Worm (Caenorhabditis elegans) whole organism, L1 larva: ENCODE measurements around the gene F49E11.7.

ENCODE experiments used
- F16B12.6 ChIP-seq: fragments of 150-350 bp; optimal IDR thresholded peaks from 2 replicates; lab custom pipeline; 2014; ENCODE audit warnings: missing biosample characterization, missing genetic modification characterization
- alr-1 ChIP-seq: fragments of 200-800 bp; sonication (Bioruptor generic); optimal IDR thresholded peaks from 2 replicates; lab custom pipeline; 2018; ENCODE audit warnings: borderline replicate concordance, mild to moderate bottlenecking, missing genetic modification characterization, missing compliant biosample characterization
- blmp-1 ChIP-seq: fragments of 150-350 bp; optimal IDR thresholded peaks from 2 replicates; lab custom pipeline; 2014; ENCODE audit warnings: missing biosample characterization, missing genetic modification characterization
- ceh-63 ChIP-seq: fragments of 200-800 bp; sonication (Bioruptor generic); optimal IDR thresholded peaks from 2 replicates; lab custom pipeline; 2018; ENCODE audit warnings: mild to moderate bottlenecking, missing genetic modification characterization, missing compliant biosample characterization
- ceh-8 ChIP-seq: fragments of 200-800 bp; sonication (Bioruptor generic); optimal IDR thresholded peaks from 2 replicates; lab custom pipeline; 2018; ENCODE audit warnings: mild to moderate bottlenecking, missing genetic modification characterization, moderate library complexity, missing compliant biosample characterization
- ceh-82 ChIP-seq, 3 experiments: fragments of 150-350 bp in 1 of 3; sonication (generic microtip) in 2 of 3; optimal IDR thresholded peaks; 2 replicates each; lab custom pipeline; 2014 to 2017; ENCODE audit warnings: missing biosample characterization in 3 of 3, missing genetic modification characterization in 3 of 3
- ces-1 ChIP-seq: fragments of 150-350 bp; optimal IDR thresholded peaks from 2 replicates; lab custom pipeline; 2014; ENCODE audit warnings: missing biosample characterization, missing genetic modification reagents, missing genetic modification characterization
- dsc-1 ChIP-seq: sonication (generic microtip); optimal IDR thresholded peaks from 2 replicates; lab custom pipeline; 2016; ENCODE audit warnings: mild to moderate bottlenecking, missing genetic modification characterization, missing compliant biosample characterization
- efl-1 ChIP-seq, 4 experiments: fragments of 150-350 bp; optimal IDR thresholded peaks in 3 of 4; peaks in 1 of 4; 1 replicate in 1 of 4; 2 replicates in 3 of 4; lab custom pipeline; 2014; ENCODE audit warnings: missing biosample characterization in 2 of 4, missing genetic modification characterization in 2 of 4, missing genetic modification reagents in 2 of 4
- efl-3 ChIP-seq: fragments of 200-800 bp; sonication (Bioruptor generic); optimal IDR thresholded peaks from 2 replicates; lab custom pipeline; 2018; ENCODE audit warnings: mild to moderate bottlenecking, missing genetic modification characterization, missing compliant biosample characterization
- egl-13 ChIP-seq: sonication (generic microtip); optimal IDR thresholded peaks from 2 replicates; lab custom pipeline; 2016; ENCODE audit warnings: missing genotype, missing genetic modification reagents, missing genetic modification characterization, missing compliant biosample characterization
- fkh-10 ChIP-seq: sonication (generic microtip); optimal IDR thresholded peaks from 2 replicates; lab custom pipeline; 2017; ENCODE audit warnings: missing biosample characterization, missing genetic modification reagents, missing genetic modification characterization
- fkh-8 ChIP-seq: sonication (generic microtip); optimal IDR thresholded peaks from 2 replicates; lab custom pipeline; 2016; ENCODE audit warnings: mild to moderate bottlenecking, missing genetic modification characterization, missing compliant biosample characterization
- grh-1 ChIP-seq: fragments of 200-800 bp; sonication (Bioruptor generic); IDR thresholded peaks from 2 replicates; pipeline ENCODE4 v1.3.6; 2022; ENCODE audit warnings: missing genetic modification reagents, missing genetic modification characterization, missing compliant biosample characterization
- hlh-17 ChIP-seq: fragments of 200-800 bp; sonication (Bioruptor generic); optimal IDR thresholded peaks from 2 replicates; lab custom pipeline; 2018; ENCODE audit warnings: missing genetic modification characterization, mild to moderate bottlenecking, missing compliant biosample characterization, moderate library complexity, borderline replicate concordance
- hlh-4 ChIP-seq: sonication (generic microtip); optimal IDR thresholded peaks from 2 replicates; lab custom pipeline; 2016; ENCODE audit warnings: mild to moderate bottlenecking, missing genetic modification characterization, missing compliant biosample characterization
- jun-1 ChIP-seq: fragments of 150-350 bp; optimal IDR thresholded peaks from 2 replicates; lab custom pipeline; 2014; ENCODE audit warnings: missing biosample characterization, missing genetic modification reagents, missing genetic modification characterization
- lin-13 ChIP-seq: fragments of 150-350 bp; optimal IDR thresholded peaks from 2 replicates; lab custom pipeline; 2014; ENCODE audit warnings: missing biosample characterization, missing genetic modification reagents, missing genetic modification characterization
- lin-14 ChIP-seq: fragments of 200-800 bp; sonication (Bioruptor generic); optimal IDR thresholded peaks from 2 replicates; lab custom pipeline; 2018; ENCODE audit warnings: mild to moderate bottlenecking, missing genetic modification characterization, moderate library complexity, missing compliant biosample characterization
- lin-39 ChIP-seq: fragments of 150-350 bp; optimal IDR thresholded peaks from 2 replicates; lab custom pipeline; 2014; ENCODE audit warnings: missing biosample characterization, missing genetic modification reagents, missing genetic modification characterization
- mdl-1 ChIP-seq, 2 experiments: fragments of 150-350 bp; optimal IDR thresholded peaks; 2 replicates each; lab custom pipeline; 2014 to 2017; ENCODE audit warnings: missing biosample characterization in 2 of 2, missing genetic modification characterization in 2 of 2, inconsistent platforms in 1 of 2
- mep-1 ChIP-seq: fragments of 150-350 bp; optimal IDR thresholded peaks from 2 replicates; lab custom pipeline; 2014; ENCODE audit warnings: missing biosample characterization, missing genetic modification characterization
- nhr-11 ChIP-seq: fragments of 150-350 bp; optimal IDR thresholded peaks from 2 replicates; lab custom pipeline; 2014; ENCODE audit warnings: missing biosample characterization, missing genetic modification characterization
- nhr-20 ChIP-seq: sonication (generic microtip); optimal IDR thresholded peaks from 2 replicates; lab custom pipeline; 2016; ENCODE audit warnings: mild to moderate bottlenecking, missing genetic modification characterization, missing compliant biosample characterization
- nhr-47 ChIP-seq: sonication (generic microtip); optimal IDR thresholded peaks from 2 replicates; lab custom pipeline; 2016; ENCODE audit warnings: mild to moderate bottlenecking, missing genetic modification characterization, moderate library complexity, missing compliant biosample characterization
- nhr-71 ChIP-seq: sonication (generic microtip); optimal IDR thresholded peaks from 2 replicates; lab custom pipeline; 2016; ENCODE audit warnings: mild to moderate bottlenecking, missing genetic modification characterization, moderate library complexity, missing compliant biosample characterization
- nhr-76 ChIP-seq: sonication (generic microtip); optimal IDR thresholded peaks from 2 replicates; lab custom pipeline; 2017; ENCODE audit warnings: missing biosample characterization, missing genetic modification characterization
- nhr-77 ChIP-seq: fragments of 150-350 bp; optimal IDR thresholded peaks from 2 replicates; lab custom pipeline; 2014; ENCODE audit warnings: missing biosample characterization, missing genetic modification characterization
- nhr-84 ChIP-seq: sonication (generic microtip); optimal IDR thresholded peaks from 2 replicates; lab custom pipeline; 2017; ENCODE audit warnings: missing biosample characterization, missing genetic modification characterization
- nhr-85 ChIP-seq: sonication (generic microtip); peaks from one replicate; lab custom pipeline; 2016; ENCODE audit warnings: missing genetic modification characterization, inconsistent platforms, missing compliant biosample characterization
- pag-3 ChIP-seq: sonication (generic microtip); optimal IDR thresholded peaks from 2 replicates; lab custom pipeline; 2017; ENCODE audit warnings: missing genetic modification characterization, mild to moderate bottlenecking, missing compliant biosample characterization, antibody characterized with exemption, borderline replicate concordance; ENCODE audit not compliant: insufficient read depth
- pax-3 ChIP-seq: fragments of 200-800 bp; sonication (Bioruptor generic); optimal IDR thresholded peaks from 2 replicates; lab custom pipeline; 2018; ENCODE audit warnings: mild to moderate bottlenecking, missing genetic modification characterization, moderate library complexity, missing compliant biosample characterization
- rnt-1 ChIP-seq: sonication (generic microtip); optimal IDR thresholded peaks from 2 replicates; lab custom pipeline; 2016; ENCODE audit warnings: mild to moderate bottlenecking, missing genetic modification characterization, moderate library complexity, missing compliant biosample characterization
- snu-23 ChIP-seq: sonication (generic microtip); optimal IDR thresholded peaks from 2 replicates; lab custom pipeline; 2016; ENCODE audit warnings: missing genetic modification characterization, missing compliant biosample characterization
- sox-4 ChIP-seq: sonication (generic microtip); optimal IDR thresholded peaks from 2 replicates; lab custom pipeline; 2016; ENCODE audit warnings: missing genetic modification characterization, missing compliant biosample characterization
- sup-37 ChIP-seq: fragments of 200-800 bp; sonication (Bioruptor generic); optimal IDR thresholded peaks from 2 replicates; lab custom pipeline; 2018; ENCODE audit warnings: mild to moderate bottlenecking, missing genetic modification characterization, missing compliant biosample characterization
- unc-86 ChIP-seq: sonication (generic microtip); optimal IDR thresholded peaks from 2 replicates; lab custom pipeline; 2016; ENCODE audit warnings: missing genetic modification characterization, missing compliant biosample characterization
- vab-15 ChIP-seq: sonication (generic microtip); optimal IDR thresholded peaks from 2 replicates; lab custom pipeline; 2017; ENCODE audit warnings: missing genotype, mild to moderate bottlenecking, missing genetic modification characterization, missing compliant biosample characterization
- xbp-1 ChIP-seq: sonication (generic microtip); optimal IDR thresholded peaks from 2 replicates; lab custom pipeline; 2016; ENCODE audit warnings: missing genetic modification characterization, missing compliant biosample characterization
- zag-1 ChIP-seq: fragments of 150-350 bp; optimal IDR thresholded peaks from 2 replicates; lab custom pipeline; 2014; ENCODE audit warnings: missing biosample characterization, missing genetic modification characterization
- zip-4 ChIP-seq: fragments of 200-800 bp; sonication (Bioruptor generic); optimal IDR thresholded peaks from 2 replicates; lab custom pipeline; 2018; ENCODE audit warnings: mild to moderate bottlenecking, missing genetic modification characterization, moderate library complexity, missing compliant biosample characterization
- ztf-11 ChIP-seq, 2 experiments: sonication (generic microtip); optimal IDR thresholded peaks; 2 replicates each; lab custom pipeline; 2016 to 2017; ENCODE audit warnings: missing genetic modification characterization in 2 of 2, missing biosample characterization in 1 of 2, missing compliant biosample characterization in 1 of 2
- ztf-4 ChIP-seq: fragments of 150-350 bp; optimal IDR thresholded peaks from 2 replicates; lab custom pipeline; 2014; ENCODE audit warnings: missing biosample characterization, missing genetic modification characterization

F49E11.7 gene

DNA sequence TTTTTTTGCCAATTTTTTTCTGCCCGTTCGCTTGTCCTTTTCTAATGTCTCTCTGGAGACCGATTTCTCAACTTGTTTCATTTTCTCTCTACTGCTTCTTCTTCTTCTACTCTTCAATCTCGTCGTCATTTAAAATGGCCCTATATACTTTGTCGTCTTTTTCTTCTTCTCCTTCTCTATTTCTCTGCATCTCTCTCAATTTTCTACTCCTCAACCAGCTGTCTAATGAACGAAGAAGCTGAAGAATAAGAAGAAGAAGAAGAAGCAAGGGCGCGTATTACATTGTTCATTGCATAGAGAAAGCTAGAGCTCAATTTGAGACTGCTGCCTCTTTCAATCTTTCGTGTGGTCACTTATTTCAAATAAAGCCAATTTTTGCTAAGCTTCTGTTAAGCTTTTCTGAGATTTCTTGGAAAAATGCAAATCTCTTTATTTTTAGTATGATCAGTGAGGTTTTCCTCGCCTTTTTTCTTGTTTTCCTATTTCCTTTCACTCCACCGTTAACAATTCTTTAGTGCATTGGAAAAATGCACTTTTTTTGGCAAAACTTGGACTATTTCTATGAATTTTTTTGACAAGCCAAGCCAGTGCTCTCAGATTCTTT, 36.8 kb upstream of the F49E11.7 start (continued):
- TF ChIP-seq fkh-10 (GFP tag; lab: Kevin White, UChicago), result peak; percentile 11
- TF ChIP-seq egl-13 (tag; lab: Kevin White, UChicago), result no peak
- no peak for TF ChIP-seq ceh-8 (GFP tag; lab: Kevin White, UChicago)
- TF ChIP-seq hlh-17 (GFP tag; lab: Kevin White, UChicago), result no peak
- TF ChIP-seq rnt-1, result peak; percentile 30
- TF ChIP-seq lin-39 (tag; lab: Kevin White, UChicago), result no peak
- TF ChIP-seq grh-1, result no peak
- TF ChIP-seq ztf-4 (tag; lab: Kevin White, UChicago), result no peak
- peak; percentile 87 for TF ChIP-seq lin-14
- TF ChIP-seq alr-1 (tag; lab: Kevin White, UChicago), result no peak
- peak; percentile 89 for TF ChIP-seq dsc-1 (tag; lab: Kevin White, UChicago)
- TF ChIP-seq snu-23, result peak; percentile 31
- TF ChIP-seq F16B12.6, result no peak
- no peak for TF ChIP-seq unc-86 (tag; lab: Kevin White, UChicago)
- TF ChIP-seq nhr-85, result no peak
- no peak for TF ChIP-seq jun-1 (tag; lab: Kevin White, UChicago)
- peak; percentile 27 for TF ChIP-seq mep-1 (tag; lab: Kevin White, UChicago)
- TF ChIP-seq xbp-1 (tag; lab: Kevin White, UChicago), result no peak
- TF ChIP-seq nhr-84 (tag; lab: Kevin White, UChicago), result no peak
- no peak for TF ChIP-seq nhr-11 (tag; lab: Kevin White, UChicago)
- TF ChIP-seq zag-1 (tag; lab: Kevin White, UChicago), result no peak
- no peak for TF ChIP-seq nhr-77 (tag; lab: Kevin White, UChicago)
- TF ChIP-seq sox-4, result no peak
- no peak for TF ChIP-seq nhr-20 (tag; lab: Kevin White, UChicago)
- no peak for TF ChIP-seq mdl-1 (tag; optimal IDR thresholded peaks at IDR 0.05; lab: Kevin White, UChicago)

DNA sequence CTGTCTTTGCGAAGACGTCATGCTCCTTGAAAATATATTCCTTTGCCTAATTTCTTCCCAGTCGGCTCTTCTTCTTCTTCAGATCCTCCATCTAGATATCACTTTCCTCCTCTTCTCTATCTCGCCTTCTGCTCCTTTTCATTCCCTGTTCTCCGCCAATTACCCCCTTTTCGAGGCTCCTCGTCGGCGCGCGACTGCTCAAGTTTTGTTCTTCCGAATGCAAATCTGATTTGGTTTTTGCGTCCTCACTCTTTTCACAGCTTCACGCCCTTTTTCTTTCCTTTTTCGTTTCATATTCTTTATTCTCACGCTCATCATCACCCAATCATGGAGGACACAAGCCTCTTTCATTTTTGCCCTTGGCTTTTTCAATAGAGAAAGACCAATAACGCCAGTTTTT, 35.8 kb upstream of the F49E11.7 start:
- no peak for TF ChIP-seq lin-13 (GFP tag; lab: Kevin White, UChicago)
- TF ChIP-seq mdl-1 (tag; optimal IDR thresholded peaks at IDR 0.05; lab: Kevin White, UChicago), result no peak
- TF ChIP-seq nhr-20 (tag; lab: Kevin White, UChicago), result no peak
- TF ChIP-seq lin-14, result peak; percentile 74
- no peak for TF ChIP-seq efl-1 (optimal IDR thresholded peaks at IDR 0.05; lab: Kevin White, UChicago)
- TF ChIP-seq efl-1 (GFP tag; optimal IDR thresholded peaks at IDR 0.05 in 1 of 2; lab: Kevin White, UChicago), result peak in 1 of 2 experiments; percentile 85
- TF ChIP-seq fkh-10 (GFP tag; lab: Kevin White, UChicago), result peak; percentile 83
- TF ChIP-seq ces-1, result peak; percentile 5

DNA sequence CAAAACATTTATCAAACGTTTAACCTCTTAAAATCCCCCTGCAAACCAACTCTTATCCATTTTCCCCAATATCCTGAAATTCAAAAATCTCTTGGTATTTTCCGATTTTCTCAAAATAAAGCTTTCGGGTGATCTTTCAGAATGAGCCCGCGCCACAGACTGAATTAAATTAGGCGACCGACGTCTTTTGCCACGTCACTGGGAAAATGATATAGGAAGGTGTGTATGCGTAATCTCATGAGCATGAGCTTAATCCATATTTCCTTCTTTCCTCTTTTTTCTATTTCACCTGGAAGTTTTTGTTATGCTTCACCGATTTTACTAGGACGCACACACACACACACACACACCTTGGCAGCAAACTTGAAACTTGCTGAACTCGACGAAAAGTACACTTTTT, 31.7 kb upstream of the F49E11.7 start:
- no peak for TF ChIP-seq pag-3 (tag; lab: Kevin White, UChicago)
- TF ChIP-seq dsc-1 (tag; lab: Kevin White, UChicago), result peak; percentile 74
- TF ChIP-seq pax-3 (tag; lab: Kevin White, UChicago), result peak; percentile 25
- peak; percentile 29 for TF ChIP-seq egl-13 (tag; lab: Kevin White, UChicago)
- peak; percentile 6 for TF ChIP-seq nhr-71
- no peak for TF ChIP-seq zip-4 (GFP tag; lab: Kevin White, UChicago)
- no peak for TF ChIP-seq blmp-1 (tag; lab: Kevin White, UChicago)
- TF ChIP-seq sup-37 (GFP tag; lab: Kevin White, UChicago), result no peak
- no peak for TF ChIP-seq efl-1 (optimal IDR thresholded peaks at IDR 0.05; lab: Kevin White, UChicago)
- no peak for TF ChIP-seq efl-1 (GFP tag; optimal IDR thresholded peaks at IDR 0.05 in 1 of 2; lab: Kevin White, UChicago)
- TF ChIP-seq ztf-4 (tag; lab: Kevin White, UChicago), result no peak
- TF ChIP-seq F16B12.6, result no peak
- TF ChIP-seq efl-3 (GFP tag; lab: Kevin White, UChicago), result no peak
- TF ChIP-seq ztf-11 (tag; optimal IDR thresholded peaks at IDR 0.05; lab: Kevin White, UChicago), result no peak
- TF ChIP-seq ceh-63 (GFP tag; lab: Kevin White, UChicago), result no peak
- TF ChIP-seq hlh-4 (tag; lab: Kevin White, UChicago), result no peak
- TF ChIP-seq lin-39 (tag; lab: Kevin White, UChicago), result no peak
- TF ChIP-seq rnt-1, result no peak
- TF ChIP-seq ceh-82 (tag; optimal IDR thresholded peaks at IDR 0.05; lab: Kevin White, UChicago), result no peak
- TF ChIP-seq hlh-17 (GFP tag; lab: Kevin White, UChicago), result no peak
- TF ChIP-seq mep-1 (tag; lab: Kevin White, UChicago), result no peak
- TF ChIP-seq nhr-76 (tag; lab: Kevin White, UChicago), result no peak
- TF ChIP-seq fkh-10 (GFP tag; lab: Kevin White, UChicago), result no peak
- TF ChIP-seq nhr-20 (tag; lab: Kevin White, UChicago), result no peak
- TF ChIP-seq vab-15 (tag; lab: Kevin White, UChicago), result no peak
- TF ChIP-seq fkh-8 (tag; lab: Kevin White, UChicago), result peak; percentile 75
- peak; percentile 40 for TF ChIP-seq nhr-47 (tag; lab: Kevin White, UChicago)
